Fruit fly (Drosophila melanogaster): ENCODE data around the gene Nph.

Nph gene

DNA sequence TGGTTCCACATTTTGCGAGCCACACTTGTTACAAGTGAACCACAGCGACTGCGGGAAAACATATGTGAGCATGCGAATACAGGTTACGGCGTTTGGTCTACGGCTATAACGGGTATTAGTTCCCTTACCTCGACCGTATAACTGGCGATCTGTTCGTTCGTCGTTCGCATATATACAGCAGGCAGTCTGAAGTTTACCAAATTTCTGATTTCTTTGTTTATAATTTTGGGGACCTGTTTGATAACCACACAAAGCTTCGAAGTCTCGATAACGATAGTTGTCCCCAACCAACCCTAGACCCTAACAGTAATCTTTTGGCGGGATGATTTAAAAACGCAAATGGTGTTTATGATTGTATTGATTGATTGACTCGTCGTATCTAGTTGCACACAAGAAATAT, 11.5 kb downstream of the Nph start, which contains the start of gene Acph-1:
Acph-1 (minus strand) TSS at position 278 of the 400 bp plus-strand sequence.
- TF ChIP-seq CG17801 (GFP tag; optimal IDR thresholded peaks at IDR 0.05; ENCODE audit: partially characterized antibody) = no peak

DNA sequence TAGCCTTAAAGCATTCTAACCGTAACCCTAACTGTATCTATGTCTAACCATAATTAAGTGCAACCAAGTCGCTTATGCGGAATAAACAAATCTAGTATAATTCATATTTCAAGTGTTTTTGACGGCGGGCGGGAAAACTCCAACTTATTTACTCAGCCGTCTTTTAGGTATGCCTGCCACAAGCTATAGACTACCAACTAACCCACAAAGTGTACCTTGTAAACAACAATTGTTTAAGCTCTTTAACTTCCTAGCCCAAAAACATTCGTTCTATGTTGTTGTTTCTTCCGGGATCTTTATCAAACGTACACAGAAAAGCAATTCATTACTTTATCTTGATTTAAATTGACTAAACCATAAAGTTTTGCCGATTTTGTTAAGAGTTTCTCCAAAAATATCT, 14.0 kb downstream of the Nph start:
- TF ChIP-seq CG17801 (GFP tag; optimal IDR thresholded peaks at IDR 0.05; ENCODE audit: partially characterized antibody) = no peak

DNA sequence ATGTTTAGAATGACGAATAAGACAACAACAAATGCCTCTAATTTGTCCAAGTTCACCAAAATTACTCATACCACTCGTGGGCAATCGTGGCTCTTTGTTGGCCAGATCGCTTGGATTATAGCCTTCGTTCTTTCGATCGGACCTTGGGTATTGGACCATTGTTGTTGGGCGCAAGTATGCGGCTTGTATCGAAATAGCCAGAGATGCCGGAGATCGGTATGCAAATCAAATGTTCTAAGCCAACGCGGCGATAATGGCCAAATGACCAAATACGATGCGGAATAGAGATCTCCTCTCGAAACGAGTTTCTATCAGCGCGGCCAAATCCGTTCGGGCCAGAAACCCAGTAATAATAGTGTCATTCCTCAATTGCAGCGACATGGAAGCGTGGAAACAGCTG, 19.4 kb downstream of the Nph start:
- no peak for TF ChIP-seq CG17801 (GFP tag; optimal IDR thresholded peaks at IDR 0.05; ENCODE audit: partially characterized antibody)

DNA sequence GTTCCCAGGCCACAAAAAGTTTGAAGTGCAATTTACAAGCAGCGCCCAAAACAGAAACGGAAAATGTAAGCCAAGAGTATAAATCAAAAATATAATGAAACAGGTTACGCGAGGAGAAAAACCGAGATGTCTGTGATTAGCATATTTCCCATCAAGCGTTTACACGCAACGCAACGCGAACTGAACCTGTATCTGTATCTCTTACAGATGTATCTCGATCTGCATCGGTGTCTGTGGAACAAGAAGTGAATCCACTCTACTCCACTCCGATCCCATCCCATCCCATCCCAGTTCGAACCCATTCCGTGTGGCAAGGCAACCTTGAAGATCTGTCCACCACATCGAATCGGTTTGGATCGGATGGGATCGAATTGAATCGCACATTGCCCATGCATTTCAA, 20.8 kb downstream of the Nph start:
- TF ChIP-seq CG17801 (GFP tag; optimal IDR thresholded peaks at IDR 0.05; ENCODE audit: partially characterized antibody) = no peak

DNA sequence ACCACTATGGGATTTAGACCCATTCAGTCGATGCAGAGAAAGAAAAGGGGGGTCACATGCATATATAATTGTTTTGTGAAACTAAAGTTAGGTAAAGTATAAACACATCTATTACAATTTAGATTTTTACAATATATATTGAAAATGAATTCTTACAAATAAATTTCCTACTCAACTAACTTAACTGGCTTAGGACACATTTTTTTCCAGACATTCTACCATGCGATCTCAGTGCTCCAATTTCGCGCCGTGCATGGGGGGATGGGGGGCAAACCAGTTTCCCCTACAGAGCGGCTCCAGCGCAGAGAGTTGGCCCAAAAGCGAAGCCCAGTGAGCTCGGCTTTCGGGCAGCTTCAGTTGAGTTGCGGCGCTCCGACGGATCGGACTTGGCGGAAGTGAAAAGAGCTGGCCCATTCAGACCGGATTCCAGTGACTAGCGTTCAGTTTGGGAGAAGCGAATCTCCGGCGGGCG, 21.6 kb downstream of the Nph start, which contains the start of gene CG7896:
CG7896 (plus strand) TSS at position 354 of the 472 bp plus-strand sequence.
- TF ChIP-seq CG17801 (GFP tag; optimal IDR thresholded peaks at IDR 0.05; ENCODE audit: partially characterized antibody) = no peak

DNA sequence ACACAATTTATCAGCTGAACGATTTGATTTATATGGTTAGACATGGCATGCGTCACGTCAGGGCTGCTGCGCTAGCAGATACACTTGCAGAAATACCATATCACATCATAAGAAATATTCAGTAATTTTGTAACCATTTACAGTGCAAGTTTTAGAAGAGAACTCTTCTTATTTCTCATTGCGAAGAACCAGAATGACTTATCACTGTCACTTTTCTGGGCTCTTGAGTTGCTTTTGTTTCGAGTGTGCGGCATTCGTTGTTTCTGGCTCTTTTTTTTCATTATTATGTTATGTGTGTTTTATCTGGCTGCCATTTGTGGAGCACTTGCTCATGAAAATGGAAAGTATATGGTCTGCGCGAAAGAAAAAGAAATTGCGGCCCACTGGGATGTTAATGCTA, 22.6 kb downstream of the Nph start:
- no peak for TF ChIP-seq CG17801 (GFP tag; optimal IDR thresholded peaks at IDR 0.05; ENCODE audit: partially characterized antibody)

DNA sequence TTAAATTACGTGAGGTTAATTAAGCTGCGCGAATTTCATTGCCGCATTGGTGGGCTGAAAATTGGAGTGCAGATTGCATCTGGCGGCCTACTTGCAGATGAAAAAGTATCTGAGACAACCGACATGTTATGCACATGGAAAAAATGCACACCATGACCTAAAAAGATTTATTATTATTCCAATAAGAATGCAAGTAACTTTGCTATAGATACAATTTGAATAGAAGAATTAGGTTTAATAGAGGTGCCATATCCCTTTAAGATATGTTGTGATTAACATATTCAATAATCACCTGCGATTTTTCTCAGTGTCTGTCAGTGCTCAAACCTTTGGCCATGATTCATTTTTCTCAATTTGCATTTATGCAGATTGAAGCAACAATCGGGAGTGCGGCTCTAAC, 23.2 kb downstream of the Nph start:
- TF ChIP-seq CG17801 (GFP tag; optimal IDR thresholded peaks at IDR 0.05; ENCODE audit: partially characterized antibody) = no peak

DNA sequence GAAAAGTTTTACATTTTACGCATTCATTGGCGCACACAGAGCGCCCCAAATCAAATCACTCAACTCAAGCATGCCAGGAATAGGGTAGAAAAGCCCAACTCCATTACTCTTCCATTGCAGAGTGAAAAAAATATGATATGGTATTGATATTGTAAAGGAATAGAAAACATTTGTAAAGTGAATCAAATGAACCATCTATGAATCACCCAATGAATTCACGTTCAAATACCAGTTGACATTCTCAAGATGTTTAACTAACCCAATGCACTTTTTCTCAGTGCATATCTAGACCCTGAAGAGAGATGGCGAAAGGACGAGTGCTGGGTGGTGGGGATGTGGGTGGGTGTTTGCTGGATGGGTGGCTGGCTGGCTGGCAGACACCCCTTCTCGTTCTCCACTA, 26.1 kb downstream of the Nph start:
- no peak for TF ChIP-seq CG17801 (GFP tag; optimal IDR thresholded peaks at IDR 0.05; ENCODE audit: partially characterized antibody)

DNA sequence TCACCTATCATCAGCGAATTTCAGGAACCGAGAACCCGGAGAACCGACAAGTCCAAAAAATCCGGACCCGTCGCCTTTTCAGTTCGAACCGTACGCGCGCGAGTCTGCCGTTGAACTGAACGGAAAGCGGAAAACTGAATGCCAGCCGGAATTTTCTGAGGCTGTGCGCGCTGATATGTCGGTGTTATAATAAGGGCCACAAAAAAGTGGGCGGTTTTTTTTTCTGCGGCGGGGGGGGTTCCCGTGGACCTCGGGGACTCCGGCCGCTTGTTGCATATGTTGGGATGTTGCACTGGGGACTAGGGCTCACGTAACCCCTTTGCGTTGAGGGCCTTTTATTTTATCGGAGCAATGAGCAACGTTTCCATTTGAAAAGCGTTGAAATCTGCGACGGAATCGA, 35.3 kb downstream of the Nph start, which contains the start of gene TkR99D:
TkR99D (minus strand) TSS at position 101 of the 400 bp plus-strand sequence.
- no peak for TF ChIP-seq CG17801 (GFP tag; optimal IDR thresholded peaks at IDR 0.05; ENCODE audit: partially characterized antibody)

DNA sequence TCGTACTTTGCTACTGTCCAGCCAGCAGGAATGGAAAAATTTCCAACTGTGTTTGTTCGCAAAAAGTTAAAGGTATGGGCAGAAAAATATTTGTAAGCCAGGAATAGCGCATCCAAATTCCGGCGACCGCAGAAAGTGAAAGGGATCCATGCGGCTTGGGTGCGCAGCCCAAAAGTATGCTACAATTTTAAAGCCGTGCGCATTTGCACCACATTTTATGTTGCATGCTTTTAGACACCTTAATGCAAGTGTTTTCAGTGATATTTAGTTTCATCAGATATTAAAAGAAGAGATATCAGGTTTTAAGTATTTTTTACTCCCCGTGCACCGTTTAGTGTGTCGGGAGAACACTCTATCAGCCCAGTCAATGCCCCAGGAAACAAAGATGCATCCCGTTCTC, 41.6 kb downstream of the Nph start:
- no peak for TF ChIP-seq CG17801 (GFP tag; optimal IDR thresholded peaks at IDR 0.05; ENCODE audit: partially characterized antibody)

DNA sequence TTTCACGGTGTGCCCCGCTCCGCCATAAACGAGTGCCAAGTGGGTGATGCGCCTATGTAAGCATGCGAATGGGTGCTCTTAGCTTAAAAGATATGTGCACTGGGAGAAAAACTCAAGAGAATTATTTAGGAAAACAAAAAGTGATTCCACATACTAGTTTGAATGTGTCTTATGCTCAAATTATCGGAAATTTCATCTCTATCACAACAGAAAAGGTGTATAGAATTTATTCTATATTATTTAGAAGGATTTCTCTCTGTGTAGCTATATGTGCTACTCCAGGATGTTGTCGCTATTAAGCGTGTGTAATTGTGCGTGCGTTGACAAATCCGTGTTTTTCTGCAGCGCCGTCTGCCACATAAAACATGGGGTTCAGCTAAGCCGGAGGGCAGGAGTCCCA, 45.3 kb downstream of the Nph start:
- TF ChIP-seq CG17801 (GFP tag; optimal IDR thresholded peaks at IDR 0.05; ENCODE audit: partially characterized antibody) = no peak

All from ovary, adult (tissue).